Worm (Caenorhabditis elegans) whole organism, L1 larva: ENCODE measurements around the gene K04G11.1.

Source experiments
- C04F5.9 ChIP-seq: sonication (generic microtip); optimal IDR thresholded peaks from 2 replicates; lab custom pipeline; 2016; ENCODE audit warnings: missing genetic modification characterization, missing compliant biosample characterization
- C16A3.4 ChIP-seq: fragments of 150-350 bp; optimal IDR thresholded peaks from 2 replicates; lab custom pipeline; 2014; ENCODE audit warnings: missing biosample characterization, missing genetic modification characterization
- alr-1 ChIP-seq: fragments of 200-800 bp; sonication (Bioruptor generic); optimal IDR thresholded peaks from 2 replicates; lab custom pipeline; 2018; ENCODE audit warnings: borderline replicate concordance, mild to moderate bottlenecking, missing genetic modification characterization, missing compliant biosample characterization
- aly-2 ChIP-seq: fragments of 150-350 bp; optimal IDR thresholded peaks from 2 replicates; lab custom pipeline; 2014; ENCODE audit warnings: missing biosample characterization, missing genetic modification characterization
- blmp-1 ChIP-seq: fragments of 150-350 bp; optimal IDR thresholded peaks from 2 replicates; lab custom pipeline; 2014; ENCODE audit warnings: missing biosample characterization, missing genetic modification characterization
- ceh-82 ChIP-seq, 3 experiments: fragments of 150-350 bp in 1 of 3; sonication (generic microtip) in 2 of 3; optimal IDR thresholded peaks; 2 replicates each; lab custom pipeline; 2014 to 2017; ENCODE audit warnings: missing biosample characterization in 3 of 3, missing genetic modification characterization in 3 of 3
- ceh-88 ChIP-seq: fragments of 200-800 bp; sonication (Bioruptor generic); IDR thresholded peaks from 2 replicates; pipeline ENCODE4 v1.3.6; 2022; ENCODE audit warnings: missing genetic modification characterization, missing compliant biosample characterization
- ceh-90 ChIP-seq: sonication (generic microtip); optimal IDR thresholded peaks from 2 replicates; lab custom pipeline; 2016; ENCODE audit warnings: missing genetic modification characterization, missing compliant biosample characterization
- efl-1 ChIP-seq, 4 experiments: fragments of 150-350 bp; optimal IDR thresholded peaks in 3 of 4; peaks in 1 of 4; 1 replicate in 1 of 4; 2 replicates in 3 of 4; lab custom pipeline; 2014; ENCODE audit warnings: missing biosample characterization in 2 of 4, missing genetic modification characterization in 2 of 4, missing genetic modification reagents in 2 of 4
- efl-3 ChIP-seq: fragments of 200-800 bp; sonication (Bioruptor generic); optimal IDR thresholded peaks from 2 replicates; lab custom pipeline; 2018; ENCODE audit warnings: mild to moderate bottlenecking, missing genetic modification characterization, missing compliant biosample characterization
- elt-2 ChIP-seq: sonication (generic microtip); optimal IDR thresholded peaks from 2 replicates; lab custom pipeline; 2016; ENCODE audit warnings: missing genetic modification characterization, mild to moderate bottlenecking, inconsistent platforms, missing compliant biosample characterization, missing genetic modification reagents
- elt-3 ChIP-seq, 6 experiments: fragments of 150-350 bp in 1 of 6; sonication (generic microtip); optimal IDR thresholded peaks; 2 replicates each; lab custom pipeline; 2017 to 2018; ENCODE audit warnings: missing biosample characterization in 6 of 6, missing genetic modification characterization in 6 of 6, inconsistent platforms in 1 of 6
- ets-5 ChIP-seq: fragments of 200-800 bp; sonication (Bioruptor generic); IDR thresholded peaks from 2 replicates; pipeline ENCODE4 v1.3.6; 2022; ENCODE audit warnings: missing genetic modification characterization, missing compliant biosample characterization
- fkh-10 ChIP-seq: sonication (generic microtip); optimal IDR thresholded peaks from 2 replicates; lab custom pipeline; 2017; ENCODE audit warnings: missing biosample characterization, missing genetic modification reagents, missing genetic modification characterization
- fos-1 ChIP-seq: fragments of 150-350 bp; optimal IDR thresholded peaks from 2 replicates; lab custom pipeline; 2014; ENCODE audit warnings: missing biosample characterization, missing genetic modification characterization
- grh-1 ChIP-seq: fragments of 200-800 bp; sonication (Bioruptor generic); IDR thresholded peaks from 2 replicates; pipeline ENCODE4 v1.3.6; 2022; ENCODE audit warnings: missing genetic modification reagents, missing genetic modification characterization, missing compliant biosample characterization
- hlh-17 ChIP-seq: fragments of 200-800 bp; sonication (Bioruptor generic); optimal IDR thresholded peaks from 2 replicates; lab custom pipeline; 2018; ENCODE audit warnings: missing genetic modification characterization, mild to moderate bottlenecking, missing compliant biosample characterization, moderate library complexity, borderline replicate concordance
- hlh-4 ChIP-seq: sonication (generic microtip); optimal IDR thresholded peaks from 2 replicates; lab custom pipeline; 2016; ENCODE audit warnings: mild to moderate bottlenecking, missing genetic modification characterization, missing compliant biosample characterization
- hpl-2 ChIP-seq: fragments of 150-350 bp; optimal IDR thresholded peaks from 2 replicates; lab custom pipeline; 2014; ENCODE audit warnings: missing biosample characterization, missing genetic modification reagents, missing genetic modification characterization
- lin-13 ChIP-seq: fragments of 150-350 bp; optimal IDR thresholded peaks from 2 replicates; lab custom pipeline; 2014; ENCODE audit warnings: missing biosample characterization, missing genetic modification reagents, missing genetic modification characterization
- lin-14 ChIP-seq: fragments of 200-800 bp; sonication (Bioruptor generic); optimal IDR thresholded peaks from 2 replicates; lab custom pipeline; 2018; ENCODE audit warnings: mild to moderate bottlenecking, missing genetic modification characterization, moderate library complexity, missing compliant biosample characterization
- lir-3 ChIP-seq: sonication (generic microtip); optimal IDR thresholded peaks from 2 replicates; lab custom pipeline; 2016; ENCODE audit warnings: mild to moderate bottlenecking, missing genetic modification characterization, moderate library complexity, missing compliant biosample characterization; ENCODE audit not compliant: poor library complexity
- lsy-2 ChIP-seq, 2 experiments: fragments of 150-350 bp; optimal IDR thresholded peaks; 2 replicates each; lab custom pipeline; 2014; ENCODE audit warnings: missing biosample characterization in 2 of 2, missing genetic modification characterization in 2 of 2
- mef-2 ChIP-seq: fragments of 150-350 bp; optimal IDR thresholded peaks from 2 replicates; lab custom pipeline; 2014; ENCODE audit warnings: missing biosample characterization, missing genetic modification characterization
- mep-1 ChIP-seq: fragments of 150-350 bp; optimal IDR thresholded peaks from 2 replicates; lab custom pipeline; 2014; ENCODE audit warnings: missing biosample characterization, missing genetic modification characterization
- nhr-11 ChIP-seq: fragments of 150-350 bp; optimal IDR thresholded peaks from 2 replicates; lab custom pipeline; 2014; ENCODE audit warnings: missing biosample characterization, missing genetic modification characterization
- nhr-12 ChIP-seq: sonication (generic microtip); optimal IDR thresholded peaks from 2 replicates; lab custom pipeline; 2017; ENCODE audit warnings: missing biosample characterization, missing genetic modification characterization
- nhr-20 ChIP-seq: sonication (generic microtip); optimal IDR thresholded peaks from 2 replicates; lab custom pipeline; 2016; ENCODE audit warnings: mild to moderate bottlenecking, missing genetic modification characterization, missing compliant biosample characterization
- nhr-47 ChIP-seq: sonication (generic microtip); optimal IDR thresholded peaks from 2 replicates; lab custom pipeline; 2016; ENCODE audit warnings: mild to moderate bottlenecking, missing genetic modification characterization, moderate library complexity, missing compliant biosample characterization
- nhr-71 ChIP-seq: sonication (generic microtip); optimal IDR thresholded peaks from 2 replicates; lab custom pipeline; 2016; ENCODE audit warnings: mild to moderate bottlenecking, missing genetic modification characterization, moderate library complexity, missing compliant biosample characterization
- nhr-76 ChIP-seq: sonication (generic microtip); optimal IDR thresholded peaks from 2 replicates; lab custom pipeline; 2017; ENCODE audit warnings: missing biosample characterization, missing genetic modification characterization
- nhr-90 ChIP-seq: sonication (generic microtip); optimal IDR thresholded peaks from 2 replicates; lab custom pipeline; 2016; ENCODE audit warnings: mild to moderate bottlenecking, missing genetic modification characterization, missing compliant biosample characterization; ENCODE audit not compliant: poor library complexity
- pag-3 ChIP-seq: sonication (generic microtip); optimal IDR thresholded peaks from 2 replicates; lab custom pipeline; 2017; ENCODE audit warnings: missing genetic modification characterization, mild to moderate bottlenecking, missing compliant biosample characterization, antibody characterized with exemption, borderline replicate concordance; ENCODE audit not compliant: insufficient read depth
- snpc-4 ChIP-seq: fragments of 150-350 bp; optimal IDR thresholded peaks from 2 replicates; lab custom pipeline; 2014; ENCODE audit warnings: missing biosample characterization, missing genetic modification characterization
- snu-23 ChIP-seq: sonication (generic microtip); optimal IDR thresholded peaks from 2 replicates; lab custom pipeline; 2016; ENCODE audit warnings: missing genetic modification characterization, missing compliant biosample characterization
- sptf-1 ChIP-seq: fragments of 150-350 bp; optimal IDR thresholded peaks from 2 replicates; lab custom pipeline; 2014; ENCODE audit warnings: missing biosample characterization, missing genetic modification characterization
- sup-37 ChIP-seq: fragments of 200-800 bp; sonication (Bioruptor generic); optimal IDR thresholded peaks from 2 replicates; lab custom pipeline; 2018; ENCODE audit warnings: mild to moderate bottlenecking, missing genetic modification characterization, missing compliant biosample characterization
- tbx-2 ChIP-seq: sonication (generic microtip); optimal IDR thresholded peaks from 2 replicates; lab custom pipeline; 2016; ENCODE audit warnings: missing genetic modification characterization, missing compliant biosample characterization
- tlp-1 ChIP-seq: fragments of 150-350 bp; optimal IDR thresholded peaks from 2 replicates; lab custom pipeline; 2014; ENCODE audit warnings: missing biosample characterization, missing genetic modification characterization
- unc-30 ChIP-seq: sonication (generic microtip); optimal IDR thresholded peaks from 2 replicates; lab custom pipeline; 2017; ENCODE audit warnings: missing biosample characterization, missing genetic modification characterization
- unc-62 ChIP-seq: fragments of 150-350 bp; optimal IDR thresholded peaks from 2 replicates; lab custom pipeline; 2014; ENCODE audit warnings: missing biosample characterization, missing genetic modification reagents, missing genetic modification characterization
- unc-86 ChIP-seq: sonication (generic microtip); optimal IDR thresholded peaks from 2 replicates; lab custom pipeline; 2016; ENCODE audit warnings: missing genetic modification characterization, missing compliant biosample characterization
- unc-98 ChIP-seq: fragments of 200-800 bp; sonication (Bioruptor generic); IDR thresholded peaks from 2 replicates; pipeline ENCODE4 v1.3.6; 2022; ENCODE audit warnings: missing genetic modification characterization, missing compliant biosample characterization
- vab-15 ChIP-seq: sonication (generic microtip); optimal IDR thresholded peaks from 2 replicates; lab custom pipeline; 2017; ENCODE audit warnings: missing genotype, mild to moderate bottlenecking, missing genetic modification characterization, missing compliant biosample characterization
- zag-1 ChIP-seq: fragments of 150-350 bp; optimal IDR thresholded peaks from 2 replicates; lab custom pipeline; 2014; ENCODE audit warnings: missing biosample characterization, missing genetic modification characterization
- zip-4 ChIP-seq: fragments of 200-800 bp; sonication (Bioruptor generic); optimal IDR thresholded peaks from 2 replicates; lab custom pipeline; 2018; ENCODE audit warnings: mild to moderate bottlenecking, missing genetic modification characterization, moderate library complexity, missing compliant biosample characterization
- ztf-11 ChIP-seq, 2 experiments: sonication (generic microtip); optimal IDR thresholded peaks; 2 replicates each; lab custom pipeline; 2016 to 2017; ENCODE audit warnings: missing genetic modification characterization in 2 of 2, missing biosample characterization in 1 of 2, missing compliant biosample characterization in 1 of 2
- ztf-4 ChIP-seq: fragments of 150-350 bp; optimal IDR thresholded peaks from 2 replicates; lab custom pipeline; 2014; ENCODE audit warnings: missing biosample characterization, missing genetic modification characterization

K04G11.1 gene

DNA sequence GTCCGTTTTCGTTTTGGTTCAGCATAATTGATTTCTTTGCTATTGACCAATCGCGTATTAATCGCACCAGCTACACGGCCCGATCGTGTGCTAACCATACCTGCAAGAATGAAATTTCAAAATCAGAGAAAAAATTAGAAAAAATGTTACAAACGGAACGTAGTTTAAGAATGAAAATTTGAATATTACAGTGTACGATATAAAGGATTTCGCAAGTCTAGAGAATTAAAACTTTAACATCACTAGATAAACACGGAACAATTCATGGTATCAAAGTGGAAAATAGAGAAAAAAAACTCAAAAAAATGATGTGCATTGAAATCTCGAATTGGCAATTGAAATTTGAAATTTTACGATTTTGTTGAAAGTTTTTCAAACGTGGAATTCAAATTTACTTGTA, 38.8 kb upstream of the K04G11.1 start, which contains the start of gene madd-3:
madd-3 (minus strand) TSS at position 101 of the 400 bp plus-strand sequence.
- no peak for TF ChIP-seq hpl-2 (GFP tag; lab: Kevin White, UChicago)
- no peak for TF ChIP-seq ztf-4 (tag; lab: Kevin White, UChicago)
- TF ChIP-seq sptf-1 (tag; lab: Kevin White, UChicago) = no peak
- TF ChIP-seq blmp-1 (tag; lab: Kevin White, UChicago) = no peak
- no peak for TF ChIP-seq unc-62 (GFP tag; lab: Kevin White, UChicago)
- no peak for TF ChIP-seq elt-2 (tag; lab: Kevin White, UChicago)
- no peak for TF ChIP-seq lin-14
- TF ChIP-seq mep-1 (tag; lab: Kevin White, UChicago) = no peak
- no peak for TF ChIP-seq unc-98
- no peak for TF ChIP-seq nhr-90 (tag; lab: Kevin White, UChicago)
- TF ChIP-seq, all 84 proteins: peak for 0

DNA sequence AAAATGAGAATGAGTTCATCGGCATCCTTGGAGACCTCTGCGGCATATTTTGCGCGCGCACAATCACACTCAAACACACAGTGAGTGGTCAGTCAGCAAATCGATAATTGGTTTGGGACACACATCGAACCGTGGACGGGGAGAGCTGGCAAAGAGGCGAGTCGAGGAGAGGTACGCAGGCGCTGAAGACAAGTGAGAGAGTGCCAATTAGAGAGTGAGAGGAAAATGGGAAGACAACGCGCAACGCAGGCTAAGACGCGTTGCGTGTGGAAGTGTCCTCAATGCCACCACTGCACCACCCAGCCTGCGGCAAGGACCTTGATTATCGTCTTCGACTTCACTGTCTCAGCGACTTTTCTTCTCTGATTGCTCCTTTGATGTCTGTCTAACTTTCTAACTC, 38.1 kb upstream of the K04G11.1 start:
- TF ChIP-seq efl-1 (optimal IDR thresholded peaks at IDR 0.05; lab: Kevin White, UChicago) (peak; percentile 62 to 84), efl-1 (GFP tag; optimal IDR thresholded peaks at IDR 0.05 in 1 of 2; lab: Kevin White, UChicago) (peak; percentile 5 to 84), ztf-4 (tag; lab: Kevin White, UChicago) (peak; percentile 27), vab-15 (tag; lab: Kevin White, UChicago) (no peak), sptf-1 (tag; lab: Kevin White, UChicago) (no peak), ceh-88 (GFP tag; lab: Robert Waterston, UW) (no peak), lir-3 (tag; lab: Kevin White, UChicago) (no peak), ztf-11 (tag; optimal IDR thresholded peaks at IDR 0.05; lab: Kevin White, UChicago) (peak in 1 of 2 experiments; percentile 59), lin-14 (peak; percentile 92), aly-2 (tag; lab: Kevin White, UChicago) (no peak), alr-1 (tag; lab: Kevin White, UChicago) (no peak), nhr-47 (tag; lab: Kevin White, UChicago) (peak; percentile 74), unc-86 (tag; lab: Kevin White, UChicago) (peak; percentile 49), lin-13 (GFP tag; lab: Kevin White, UChicago) (no peak), snpc-4 (tag; lab: Kevin White, UChicago) (no peak), fos-1 (peak; percentile 56), ceh-82 (tag; optimal IDR thresholded peaks at IDR 0.05; lab: Kevin White, UChicago) (peak; percentile 63 to 72 (median 65)), pag-3 (tag; lab: Kevin White, UChicago) (peak; percentile 46), snu-23 (GFP tag; lab: Kevin White, UChicago) (peak; percentile 87), tlp-1 (no peak), nhr-12 (no peak), efl-3 (GFP tag; lab: Kevin White, UChicago) (no peak), tbx-2 (tag; lab: Kevin White, UChicago) (peak; percentile 76), zip-4 (GFP tag; lab: Kevin White, UChicago) (no peak), grh-1 (GFP tag; lab: Robert Waterston, UW) (0 out of 2 replicates have a peak, but pooled peaks have one; percentile 28), unc-98 (peak; percentile 13; the same call in 1 of the 2 replicates), zag-1 (tag; lab: Kevin White, UChicago) (no peak), unc-30 (tag; lab: Kevin White, UChicago) (no peak), C16A3.4 (tag; lab: Kevin White, UChicago) (peak; percentile 74), fkh-10 (GFP tag; lab: Kevin White, UChicago) (peak; percentile 74), ets-5 (GFP tag; lab: Robert Waterston, UW) (no peak), hlh-17 (GFP tag; lab: Kevin White, UChicago) (no peak), elt-3 (tag; optimal IDR thresholded peaks at IDR 0.05; lab: Kevin White, UChicago) (no peak), ceh-90 (no peak), hpl-2 (GFP tag; lab: Kevin White, UChicago) (no peak), hlh-4 (tag; lab: Kevin White, UChicago) (no peak), nhr-90 (tag; lab: Kevin White, UChicago) (peak; percentile 52), nhr-71 (tag; lab: Kevin White, UChicago) (peak; percentile 88), nhr-11 (tag; lab: Kevin White, UChicago) (no peak), mef-2 (tag; lab: Kevin White, UChicago) (no peak), C04F5.9 (tag; lab: Kevin White, UChicago) (peak; percentile 16), lsy-2 (tag; optimal IDR thresholded peaks at IDR 0.05; lab: Kevin White, UChicago) (peak; percentile 60 to 72), sup-37 (GFP tag; lab: Kevin White, UChicago) (no peak), nhr-20 (peak; percentile 77), nhr-76 (tag; lab: Kevin White, UChicago) (no peak)
